Worm (Caenorhabditis elegans) whole organism, L4 larva: ENCODE measurements around the gene C50F4.4.

Experiments
- D1046.2 ChIP-seq: fragments of 200-800 bp; sonication (Bioruptor generic); IDR thresholded peaks from 2 replicates; pipeline ENCODE4 v1.3.6; 2022; ENCODE audit warnings: missing genetic modification characterization, missing compliant biosample characterization
- F26F4.8 ChIP-seq: fragments of 200-800 bp; sonication (Bioruptor generic); conservative IDR thresholded peaks from 2 replicates; pipeline ENCODE4 v1.3.6; 2022; ENCODE audit warnings: missing genetic modification characterization, missing compliant biosample characterization
- F37D6.2 ChIP-seq: sonication (generic microtip); optimal IDR thresholded peaks from 2 replicates; lab custom pipeline; 2016; ENCODE audit warnings: mild to moderate bottlenecking, missing genetic modification characterization, missing compliant biosample characterization
- T20F7.1 ChIP-seq: fragments of 200-800 bp; sonication (Bioruptor generic); optimal IDR thresholded peaks from 2 replicates; lab custom pipeline; 2018; ENCODE audit warnings: mild to moderate bottlenecking, missing genetic modification characterization, missing compliant biosample characterization
- Y105C5A.15 ChIP-seq: fragments of 200-800 bp; sonication (Bioruptor generic); IDR thresholded peaks from 2 replicates; pipeline ENCODE4 v1.3.6; 2022; ENCODE audit warnings: missing genetic modification characterization, missing compliant biosample characterization
- Y75B8A.6 ChIP-seq: fragments of 200-800 bp; sonication (Bioruptor generic); IDR thresholded peaks from 2 replicates; pipeline ENCODE4 v1.3.6; 2022; ENCODE audit warnings: missing genetic modification reagents, missing genetic modification characterization, missing compliant biosample characterization
- ZK546.5 ChIP-seq, 2 experiments: sonication (generic microtip); optimal IDR thresholded peaks; 2 replicates each; lab custom pipeline; 2017; ENCODE audit warnings: missing biosample characterization in 2 of 2, missing genetic modification characterization in 2 of 2
- arid-1 ChIP-seq: fragments of 200-800 bp; sonication (Bioruptor generic); conservative IDR thresholded peaks from 2 replicates; pipeline ENCODE4 v1.3.6; 2022; ENCODE audit warnings: missing genetic modification reagents, missing genetic modification characterization, missing compliant biosample characterization
- ceh-28 ChIP-seq: fragments of 150-350 bp; optimal IDR thresholded peaks from 2 replicates; lab custom pipeline; 2014; ENCODE audit warnings: missing biosample characterization, missing genetic modification reagents, missing genetic modification characterization
- ceh-44 ChIP-seq: fragments of 200-800 bp; sonication (Bioruptor generic); IDR thresholded peaks from 2 replicates; pipeline ENCODE4 v1.3.6; 2022; ENCODE audit warnings: missing genetic modification reagents, missing genetic modification characterization, missing compliant biosample characterization
- ceh-62 ChIP-seq: sonication (generic microtip); optimal IDR thresholded peaks from 2 replicates; lab custom pipeline; 2017; ENCODE audit warnings: missing biosample characterization, missing genetic modification characterization
- ceh-82 ChIP-seq: sonication (generic microtip); optimal IDR thresholded peaks from 2 replicates; lab custom pipeline; 2017; ENCODE audit warnings: missing biosample characterization, missing genetic modification characterization
- ctbp-1 ChIP-seq: fragments of 200-800 bp; sonication (Bioruptor generic); IDR thresholded peaks from 2 replicates; pipeline ENCODE4 v1.3.6; 2022; ENCODE audit warnings: missing genetic modification reagents, missing genetic modification characterization, missing compliant biosample characterization
- daf-12 ChIP-seq: fragments of 150-350 bp; optimal IDR thresholded peaks from 2 replicates; lab custom pipeline; 2014; ENCODE audit warnings: missing biosample characterization, missing genetic modification reagents, missing genetic modification characterization
- daf-19 ChIP-seq: fragments of 200-800 bp; sonication (Bioruptor generic); conservative IDR thresholded peaks from 2 replicates; pipeline ENCODE4 v1.3.6; 2022; ENCODE audit warnings: missing genetic modification characterization, missing compliant biosample characterization
- dmd-8 ChIP-seq: fragments of 200-800 bp; sonication (Bioruptor generic); IDR thresholded peaks from 2 replicates; pipeline ENCODE4 v1.3.6; 2022; ENCODE audit warnings: missing genetic modification characterization, missing compliant biosample characterization
- dmd-9 ChIP-seq: fragments of 200-800 bp; sonication (Bioruptor generic); IDR thresholded peaks from 2 replicates; pipeline ENCODE4 v1.3.6; 2022; ENCODE audit warnings: missing genetic modification reagents, missing genetic modification characterization, missing compliant biosample characterization
- dpl-1 ChIP-seq: fragments of 150-350 bp; optimal IDR thresholded peaks from 2 replicates; lab custom pipeline; 2014; ENCODE audit warnings: missing biosample characterization, missing genetic modification reagents, missing genetic modification characterization
- duxl-1 ChIP-seq: sonication (generic microtip); optimal IDR thresholded peaks from 2 replicates; lab custom pipeline; 2016; ENCODE audit warnings: mild to moderate bottlenecking, missing genetic modification characterization, moderate library complexity, missing compliant biosample characterization; ENCODE audit not compliant: poor library complexity
- fkh-10 ChIP-seq: fragments of 150-350 bp; optimal IDR thresholded peaks from 2 replicates; lab custom pipeline; 2014; ENCODE audit warnings: missing biosample characterization, missing genetic modification reagents, missing genetic modification characterization
- fos-1 ChIP-seq: fragments of 150-350 bp; optimal IDR thresholded peaks from 2 replicates; lab custom pipeline; 2014; ENCODE audit warnings: missing biosample characterization, missing genetic modification characterization
- gei-8 ChIP-seq: fragments of 200-800 bp; sonication (Bioruptor generic); optimal IDR thresholded peaks from 2 replicates; lab custom pipeline; 2018; ENCODE audit warnings: mild to moderate bottlenecking, missing genetic modification characterization, missing compliant biosample characterization
- hif-1 ChIP-seq, 2 experiments: sonication (generic microtip); optimal IDR thresholded peaks; 2 replicates each; lab custom pipeline; 2016 to 2017; ENCODE audit warnings: missing compliant biosample characterization in 2 of 2, missing genetic modification characterization in 2 of 2, missing genetic modification reagents in 2 of 2, missing genotype in 2 of 2, mild to moderate bottlenecking in 1 of 2
- hlh-11 ChIP-seq: fragments of 200-800 bp; sonication (Bioruptor generic); optimal IDR thresholded peaks from 2 replicates; lab custom pipeline; 2018; ENCODE audit warnings: mild to moderate bottlenecking, missing genetic modification characterization, missing compliant biosample characterization
- lim-7 ChIP-seq: fragments of 200-800 bp; sonication (Bioruptor generic); IDR thresholded peaks from 2 replicates; pipeline ENCODE4 v1.3.6; 2022; ENCODE audit warnings: missing genetic modification characterization, missing compliant biosample characterization
- lin-1 ChIP-seq: fragments of 200-800 bp; sonication (Bioruptor generic); IDR thresholded peaks from 2 replicates; pipeline ENCODE4 v1.3.6; 2022; ENCODE audit warnings: missing genetic modification reagents, missing genetic modification characterization, missing compliant biosample characterization
- lin-15B ChIP-seq: fragments of 150-350 bp; sonication (generic microtip); optimal IDR thresholded peaks from 3 replicates; lab custom pipeline; 2014; ENCODE audit warnings: missing biosample characterization, missing genetic modification characterization
- lin-38 ChIP-seq: fragments of 200-800 bp; sonication (Bioruptor generic); IDR thresholded peaks from 2 replicates; pipeline ENCODE4 v1.3.6; 2022; ENCODE audit warnings: missing genetic modification reagents, missing genetic modification characterization, missing compliant biosample characterization
- lsy-2 ChIP-seq, 2 experiments: fragments of 150-350 bp in 1 of 2; sonication (generic microtip) in 1 of 2; optimal IDR thresholded peaks; 2 replicates each; lab custom pipeline; 2014 to 2017; ENCODE audit warnings: missing biosample characterization in 2 of 2, missing genetic modification characterization in 2 of 2
- madf-5 ChIP-seq, 2 experiments: fragments of 200-800 bp; sonication (Bioruptor generic); IDR thresholded peaks; 2 replicates each; pipeline ENCODE4 v1.3.6; 2022; ENCODE audit warnings: missing compliant biosample characterization in 2 of 2, missing genetic modification characterization in 2 of 2
- mdl-1 ChIP-seq, 2 experiments: fragments of 150-350 bp in 1 of 2; sonication (generic microtip) in 1 of 2; optimal IDR thresholded peaks; 2 replicates each; lab custom pipeline; 2014 to 2017; ENCODE audit warnings: missing biosample characterization in 2 of 2, missing genetic modification characterization in 2 of 2
- mep-1 ChIP-seq: fragments of 150-350 bp; sonication (generic microtip); optimal IDR thresholded peaks from 3 replicates; lab custom pipeline; 2014; ENCODE audit warnings: missing biosample characterization, missing genetic modification characterization
- mes-2 ChIP-seq: sonication (generic microtip); optimal IDR thresholded peaks from 2 replicates; lab custom pipeline; 2016; ENCODE audit warnings: missing genotype, mild to moderate bottlenecking, missing genetic modification characterization, missing compliant biosample characterization; ENCODE audit not compliant: poor library complexity, severe bottlenecking
- nhr-10 ChIP-seq: fragments of 150-350 bp; optimal IDR thresholded peaks from 2 replicates; lab custom pipeline; 2014; ENCODE audit warnings: missing biosample characterization, missing genetic modification characterization
- nhr-102 ChIP-seq: sonication (generic microtip); optimal IDR thresholded peaks from 2 replicates; lab custom pipeline; 2016; ENCODE audit warnings: mild to moderate bottlenecking, missing genetic modification characterization, moderate library complexity, missing compliant biosample characterization
- nhr-111 ChIP-seq: fragments of 200-800 bp; sonication (Bioruptor generic); optimal IDR thresholded peaks from 2 replicates; lab custom pipeline; 2018; ENCODE audit warnings: mild to moderate bottlenecking, missing genetic modification characterization, missing compliant biosample characterization
- nhr-237 ChIP-seq: sonication (generic microtip); optimal IDR thresholded peaks from 2 replicates; lab custom pipeline; 2017; ENCODE audit warnings: missing biosample characterization, missing genetic modification characterization
- nhr-42 ChIP-seq: fragments of 200-800 bp; sonication (Bioruptor generic); IDR thresholded peaks from 2 replicates; pipeline ENCODE4 v1.3.6; 2022; ENCODE audit warnings: missing genetic modification characterization, missing compliant biosample characterization
- php-3 ChIP-seq: fragments of 200-800 bp; sonication (Bioruptor generic); IDR thresholded peaks from 2 replicates; pipeline ENCODE4 v1.3.6; 2022; ENCODE audit warnings: missing genetic modification reagents, missing genetic modification characterization, missing compliant biosample characterization
- pqm-1 ChIP-seq: sonication (generic microtip); optimal IDR thresholded peaks from 2 replicates; lab custom pipeline; 2017; ENCODE audit warnings: missing biosample characterization, missing genetic modification characterization
- saeg-2 ChIP-seq: fragments of 200-800 bp; sonication (Bioruptor generic); IDR thresholded peaks from 2 replicates; pipeline ENCODE4 v1.3.6; 2022; ENCODE audit warnings: missing genetic modification reagents, missing genetic modification characterization, missing compliant biosample characterization
- skn-1 ChIP-seq: fragments of 150-350 bp; optimal IDR thresholded peaks from 2 replicates; lab custom pipeline; 2014; ENCODE audit warnings: missing biosample characterization, missing genetic modification characterization
- snpc-1.2 ChIP-seq: fragments of 200-800 bp; sonication (Bioruptor generic); IDR thresholded peaks from 2 replicates; pipeline ENCODE4 v1.3.6; 2022; ENCODE audit warnings: missing genetic modification reagents, missing genetic modification characterization, missing compliant biosample characterization
- snpc-4 ChIP-seq: fragments of 150-350 bp; optimal IDR thresholded peaks from 2 replicates; lab custom pipeline; 2014; ENCODE audit warnings: missing biosample characterization, missing genetic modification characterization
- spr-1 ChIP-seq: sonication (generic microtip); optimal IDR thresholded peaks from 2 replicates; lab custom pipeline; 2016; ENCODE audit warnings: mild to moderate bottlenecking, missing genetic modification characterization, missing compliant biosample characterization
- spr-3 ChIP-seq: fragments of 200-800 bp; sonication (Bioruptor generic); optimal IDR thresholded peaks from 2 replicates; lab custom pipeline; 2018; ENCODE audit warnings: mild to moderate bottlenecking, missing genetic modification characterization, missing compliant biosample characterization
- tag-97 ChIP-seq: fragments of 200-800 bp; sonication (Bioruptor generic); IDR thresholded peaks from 2 replicates; pipeline ENCODE4 v1.3.6; 2022; ENCODE audit warnings: missing genetic modification characterization, missing compliant biosample characterization
- unc-62 ChIP-seq, 3 experiments: fragments of 150-350 bp in 1 of 3; sonication (generic microtip); optimal IDR thresholded peaks in 2 of 3; peaks in 1 of 3; 1 replicate in 1 of 3; 2 replicates in 2 of 3; lab custom pipeline; 2014 to 2017; ENCODE audit warnings: missing biosample characterization in 3 of 3, missing genetic modification characterization in 3 of 3, missing genetic modification reagents in 3 of 3, missing genotype in 1 of 3
- vab-7 ChIP-seq: fragments of 200-800 bp; sonication (Bioruptor generic); IDR thresholded peaks from 2 replicates; pipeline ENCODE4 v1.3.6; 2022; ENCODE audit warnings: missing genetic modification reagents, missing genetic modification characterization, missing compliant biosample characterization
- zfp-2 ChIP-seq: sonication (generic microtip); optimal IDR thresholded peaks from 2 replicates; lab custom pipeline; 2016; ENCODE audit warnings: mild to moderate bottlenecking, missing genetic modification characterization, missing compliant biosample characterization
- zfp-3 ChIP-seq: fragments of 200-800 bp; sonication (Bioruptor generic); conservative IDR thresholded peaks from 2 replicates; pipeline ENCODE4 v1.3.6; 2022; ENCODE audit warnings: missing genetic modification reagents, missing genetic modification characterization, missing compliant biosample characterization
- ztf-11 ChIP-seq: fragments of 150-350 bp; optimal IDR thresholded peaks from 2 replicates; lab custom pipeline; 2014; ENCODE audit warnings: missing biosample characterization, missing genetic modification characterization

Gene C50F4.4

ce11 chrV:9513590-9513989 lies 23.0 kb upstream of the C50F4.4 start, which contains the start of gene eif-2Bdelta (continued):
- no peak for TF ChIP-seq Y75B8A.6
- TF ChIP-seq skn-1 (tag; lab: Kevin White, UChicago) = no peak
- TF ChIP-seq arid-1 (GFP tag; lab: Robert Waterston, UW) = 0 out of 2 replicates have a peak, but pooled peaks have one; percentile 10
- no peak for TF ChIP-seq spr-1 (tag; lab: Kevin White, UChicago)
- no peak for TF ChIP-seq gei-8 (GFP tag; lab: Kevin White, UChicago)
- TF ChIP-seq lim-7 (GFP tag; lab: Robert Waterston, UW) = no peak
- no peak for TF ChIP-seq tag-97 (GFP tag; lab: Robert Waterston, UW)
- TF ChIP-seq nhr-102 (tag; lab: Kevin White, UChicago) = peak; percentile 49
- no peak for TF ChIP-seq T20F7.1 (GFP tag; lab: Kevin White, UChicago)
- TF ChIP-seq php-3 (GFP tag; lab: Robert Waterston, UW) = no peak
- TF ChIP-seq lin-38 (GFP tag; lab: Robert Waterston, UW) = peak; percentile 47
- no peak for TF ChIP-seq lin-1 (GFP tag; lab: Robert Waterston, UW)
- TF ChIP-seq duxl-1 (tag; lab: Kevin White, UChicago) = peak; percentile 7
- TF ChIP-seq nhr-111 = no peak
- TF ChIP-seq ztf-11 (tag; lab: Kevin White, UChicago) = no peak
- TF ChIP-seq daf-19 (GFP tag; lab: Robert Waterston, UW) = no peak
- TF ChIP-seq vab-7 (GFP tag; lab: Robert Waterston, UW) = no peak
- peak in 1 of 2 experiments; percentile 66 for TF ChIP-seq lsy-2 (tag; optimal IDR thresholded peaks at IDR 0.05; lab: Kevin White, UChicago)
- TF ChIP-seq snpc-1.2 (GFP tag; lab: Robert Waterston, UW) = no peak
- no peak for TF ChIP-seq zfp-2 (tag; lab: Kevin White, UChicago)
- no peak for TF ChIP-seq ZK546.5 (tag; optimal IDR thresholded peaks at IDR 0.05; lab: Kevin White, UChicago)
- TF ChIP-seq dmd-8 (GFP tag; lab: Robert Waterston, UW) = no peak
- no peak for TF ChIP-seq spr-3 (GFP tag; lab: Kevin White, UChicago)
- no peak for TF ChIP-seq ceh-62 (tag; lab: Kevin White, UChicago)
- peak; percentile 60 for TF ChIP-seq mes-2 (tag; lab: Kevin White, UChicago)
- no peak for TF ChIP-seq fkh-10
- TF ChIP-seq F26F4.8 (GFP tag; lab: Robert Waterston, UW) = no peak
- peak; percentile 69 for TF ChIP-seq dpl-1
- no peak for TF ChIP-seq nhr-42
- no peak for TF ChIP-seq saeg-2 (GFP tag; lab: Robert Waterston, UW)
- TF ChIP-seq unc-62 (GFP tag; optimal IDR thresholded peaks at IDR 0.05 in 1 of 2; lab: Kevin White, UChicago) = no peak
- no peak for TF ChIP-seq unc-62 (tag; optimal IDR thresholded peaks at IDR 0.05; lab: Kevin White, UChicago)
- TF ChIP-seq Y105C5A.15 (GFP tag; lab: Robert Waterston, UW) = no peak
- TF ChIP-seq lin-15B = no peak
- no peak for TF ChIP-seq snpc-4 (tag; lab: Kevin White, UChicago)
- no peak for TF ChIP-seq zfp-3
- TF ChIP-seq mdl-1 (tag; optimal IDR thresholded peaks at IDR 0.05; lab: Kevin White, UChicago) = no peak
- TF ChIP-seq madf-5 (GFP tag; IDR thresholded peaks at IDR 0.05; lab: Robert Waterston, UW) = no peak
- TF ChIP-seq nhr-237 (tag; lab: Kevin White, UChicago) = no peak
- peak; percentile 36 for TF ChIP-seq mep-1 (tag; lab: Kevin White, UChicago)
- no peak for TF ChIP-seq nhr-10 (tag; lab: Kevin White, UChicago)
- TF ChIP-seq pqm-1 = no peak
- no peak for TF ChIP-seq F37D6.2
- TF ChIP-seq ceh-28 = no peak
- TF ChIP-seq hif-1 (tag; optimal IDR thresholded peaks at IDR 0.05; lab: Kevin White, UChicago) = no peak
- TF ChIP-seq dmd-9 (GFP tag; lab: Robert Waterston, UW) = no peak
- no peak for TF ChIP-seq fos-1 (tag; lab: Kevin White, UChicago)
- no peak for TF ChIP-seq ceh-44 (GFP tag; lab: Robert Waterston, UW)
- no peak for TF ChIP-seq ceh-82 (tag; lab: Kevin White, UChicago)
- TF ChIP-seq daf-12 (tag; lab: Kevin White, UChicago) = no peak
- no peak for TF ChIP-seq ctbp-1 (GFP tag; lab: Robert Waterston, UW)
- no peak for TF ChIP-seq D1046.2
- no peak for TF ChIP-seq hlh-11 (tag; lab: Kevin White, UChicago)
